Fruit fly (Drosophila melanogaster): ENCODE measurements around the gene Taf9.

The Taf9 gene

DNA sequence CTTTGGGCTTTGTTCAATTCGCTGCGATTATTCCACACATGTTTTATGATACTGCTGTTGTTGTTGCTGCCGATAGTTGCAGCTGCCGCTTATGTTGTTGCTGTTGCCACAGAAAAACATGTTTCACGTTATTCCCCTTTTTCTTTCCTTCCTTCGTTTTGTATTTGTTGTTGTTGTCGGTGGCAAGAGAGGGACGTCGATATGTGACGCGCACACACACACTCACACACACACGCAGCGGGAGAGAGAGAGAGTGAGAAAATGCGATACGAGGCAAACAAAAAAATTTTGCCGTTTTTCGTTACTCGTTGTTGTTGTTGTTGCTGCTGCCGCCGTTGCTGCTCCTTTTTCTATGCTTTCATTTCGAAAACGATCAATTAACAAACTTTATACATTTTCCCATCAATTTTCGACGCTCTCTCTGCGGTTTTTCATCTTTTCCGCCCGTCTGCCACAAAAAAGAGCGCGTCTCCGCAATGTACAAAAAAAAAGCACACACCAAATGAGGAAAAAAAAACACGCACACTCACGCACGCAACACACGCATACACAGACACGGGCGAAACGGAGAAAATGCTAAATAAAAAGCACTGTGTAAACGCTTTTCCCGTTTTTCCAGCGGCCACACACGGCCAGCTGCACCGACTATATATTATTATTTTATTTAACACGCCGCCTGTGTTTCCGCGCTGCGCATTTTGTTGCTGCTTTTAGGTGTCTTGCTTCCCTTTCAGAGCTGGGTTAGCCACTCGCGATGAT is 44.7 kb downstream of the Taf9 start (continued):
- no peak for TF ChIP-seq Dip3 (GFP tag; optimal IDR thresholded peaks at IDR 0.05)
- peak; percentile 73 for TF ChIP-seq MESR4 (GFP tag; optimal IDR thresholded peaks at IDR 0.05)
- no peak for TF ChIP-seq fu2 (GFP tag; optimal IDR thresholded peaks at IDR 0.05)
- no peak for TF ChIP-seq pita (GFP tag; optimal IDR thresholded peaks at IDR 0.05)
- TF ChIP-seq CG1832 (GFP tag; optimal IDR thresholded peaks at IDR 0.05): peak; percentile 48
- peak; percentile 5 for TF ChIP-seq CG6854 (GFP tag; optimal IDR thresholded peaks at IDR 0.05)
- TF ChIP-seq E2f2 (GFP tag; IDR thresholded peaks at IDR 0.05): no peak
- TF ChIP-seq danr (GFP tag; IDR thresholded peaks at IDR 0.05): no peak
- TF ChIP-seq NFAT (GFP tag; IDR thresholded peaks at IDR 0.05): peak; percentile 33; the same call in 1 of the 2 replicates
- TF ChIP-seq ash1 (GFP tag; optimal IDR thresholded peaks at IDR 0.05): no peak
- no peak for TF ChIP-seq Pdp1 (GFP tag; optimal IDR thresholded peaks at IDR 0.05)
- TF ChIP-seq bigmax (GFP tag; optimal IDR thresholded peaks at IDR 0.05): peak; percentile 79
- TF ChIP-seq Aef1 (GFP tag; IDR thresholded peaks at IDR 0.05): peak; percentile 10; the same call in 1 of the 3 replicates
- no peak for TF ChIP-seq CG9609 (GFP tag; optimal IDR thresholded peaks at IDR 0.05)
- no peak for TF ChIP-seq org-1 (GFP tag; optimal IDR thresholded peaks at IDR 0.05)
- TF ChIP-seq insv (GFP tag; optimal IDR thresholded peaks at IDR 0.05): peak in 1 of 2 experiments; percentile 90
- peak; percentile 67 for TF ChIP-seq Drgx (GFP tag; IDR thresholded peaks at IDR 0.05)
- TF ChIP-seq CG16863 (GFP tag; optimal IDR thresholded peaks at IDR 0.05): no peak
- TF ChIP-seq CG4730 (GFP tag; IDR thresholded peaks at IDR 0.05): no peak
- TF ChIP-seq CG13775 (GFP tag; optimal IDR thresholded peaks at IDR 0.05): no peak
- TF ChIP-seq Dref (GFP tag; IDR thresholded peaks at IDR 0.05): no peak
- TF ChIP-seq CG10366 (GFP tag; IDR thresholded peaks at IDR 0.05): no peak
- peak in 1 of 2 experiments; percentile 81 for TF ChIP-seq bsh (GFP tag; optimal IDR thresholded peaks at IDR 0.05)
- TF ChIP-seq Hr51 (GFP tag; optimal IDR thresholded peaks at IDR 0.05): peak in 1 of 2 experiments; percentile 22
- TF ChIP-seq CG10274 (GFP tag; optimal IDR thresholded peaks at IDR 0.05): no peak

DNA sequence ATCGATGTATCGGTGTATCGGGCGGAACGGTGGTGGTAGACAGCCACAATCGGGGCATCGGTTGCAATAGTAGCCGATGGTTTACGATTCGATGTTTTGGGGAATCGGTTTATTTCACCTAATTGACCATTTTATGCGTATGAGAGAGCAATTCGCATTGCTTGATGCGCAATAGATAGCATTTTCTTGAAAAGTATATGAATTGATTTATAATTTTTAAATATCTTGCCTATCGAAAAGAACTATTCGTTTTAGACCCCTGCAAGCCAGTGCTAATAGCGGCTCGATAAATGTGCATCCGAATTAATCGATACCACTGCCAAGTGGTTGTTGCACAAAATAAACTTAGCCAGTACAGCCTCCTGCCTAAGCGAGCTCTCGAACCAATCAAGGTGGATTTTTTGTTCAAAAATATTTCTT is 45.3 kb downstream of the Taf9 start, which contains the start of gene mnb:
Gene mnb (minus strand): TSS at position 15 of the 420 bp plus-strand sequence.
- TF ChIP-seq CG1647 (GFP tag; optimal IDR thresholded peaks at IDR 0.05) (peak; percentile 9), CG2120 (GFP tag; optimal IDR thresholded peaks at IDR 0.05) (peak; percentile 42), CG9437 (GFP tag; optimal IDR thresholded peaks at IDR 0.05) (no peak), sug (tag; optimal IDR thresholded peaks at IDR 0.05) (peak; percentile 41), CG9932 (GFP tag; IDR thresholded peaks at IDR 0.05) (peak; percentile 72), CG15696 (tag; optimal IDR thresholded peaks at IDR 0.05) (peak; percentile 12), chinmo (GFP tag; IDR thresholded peaks at IDR 0.05; ENCODE audit: partially characterized antibody) (peak; percentile 94; the same call in 3 of the 4 replicates), CTCF (GFP tag; optimal IDR thresholded peaks at IDR 0.05) (peak; percentile 51), CG8290 (GFP tag; optimal IDR thresholded peaks at IDR 0.05) (peak; percentile 10), CG8290 (tag; optimal IDR thresholded peaks at IDR 0.05) (peak in 1 of 2 experiments; percentile 5), vnd (GFP tag; IDR thresholded peaks at IDR 0.05; ENCODE audit: partially characterized antibody) (peak; percentile 100), Lhr (GFP tag; optimal IDR thresholded peaks at IDR 0.05) (peak; percentile 71), CG14860 (GFP tag; IDR thresholded peaks at IDR 0.05; ENCODE audit: partially characterized antibody) (peak; percentile 99), amos (GFP tag; IDR thresholded peaks at IDR 0.05; ENCODE audit: partially characterized antibody) (peak; percentile 98), CG15601 (tag; optimal IDR thresholded peaks at IDR 0.05) (peak; percentile 10), Sry-δ (GFP tag; optimal IDR thresholded peaks at IDR 0.05) (peak; percentile 96), Dll (GFP tag; IDR thresholded peaks at IDR 0.05; ENCODE audit: partially characterized antibody) (peak; percentile 99), dimm (GFP tag; IDR thresholded peaks at IDR 0.05) (no peak), CG13894 (tag; optimal IDR thresholded peaks at IDR 0.05) (peak; percentile 6), prd (optimal IDR thresholded peaks at IDR 0.05) (no peak), prd (GFP tag; IDR thresholded peaks at IDR 0.05) (peak; percentile 40; the same call in 1 of the 3 replicates), knrl (GFP tag; IDR thresholded peaks at IDR 0.05; ENCODE audit: partially characterized antibody) (peak; percentile 99), gfzf (GFP tag; optimal IDR thresholded peaks at IDR 0.05) (peak; percentile 55), ttk (GFP tag; IDR thresholded peaks at IDR 0.05) (no peak), Hmr (GFP tag; optimal IDR thresholded peaks at IDR 0.05) (peak; percentile 56)

Data from whole organism, embryonic.